Fruit fly (Drosophila melanogaster) whole organism, embryonic: ENCODE data around the gene Actn.
A peak's percentile ranks its signal among the peaks of the same experiment; 100 is the strongest.

Experiments used
- CG10267 ChIP-seq: fragments of 200-800 bp; sonication (Bioruptor generic); optimal IDR thresholded peaks from 2 replicates; lab custom pipeline; 2018; ENCODE audit warnings: missing biosample characterization, mild to moderate bottlenecking, missing genetic modification characterization, moderate library complexity
- CG10274 ChIP-seq: fragments of 200-800 bp; sonication (Bioruptor generic); optimal IDR thresholded peaks from 3 replicates; lab custom pipeline; 2017; ENCODE audit warnings: missing biosample characterization, mild to moderate bottlenecking, missing genetic modification characterization
- CG10431 ChIP-seq: fragments of 200-800 bp; sonication (Bioruptor generic); optimal IDR thresholded peaks from 3 replicates; lab custom pipeline; 2018; ENCODE audit warnings: missing biosample characterization, mild to moderate bottlenecking, missing genetic modification characterization
- CG10565 ChIP-seq: fragments of 200-800 bp; sonication (Bioruptor generic); optimal IDR thresholded peaks from 3 replicates; lab custom pipeline; 2016; ENCODE audit warnings: missing biosample characterization, mild to moderate bottlenecking, missing genetic modification characterization
- CG11456 ChIP-seq: fragments of 200-800 bp; sonication (Bioruptor generic); IDR thresholded peaks from 3 replicates; pipeline ENCODE4 v1.3.6; 2022; ENCODE audit warnings: missing biosample characterization, missing genetic modification characterization
- CG12659 ChIP-seq: fragments of 200-800 bp; sonication (Bioruptor generic); optimal IDR thresholded peaks from 3 replicates; lab custom pipeline; 2017; ENCODE audit warnings: mild to moderate bottlenecking, missing biosample characterization, missing genetic modification reagents, missing genetic modification characterization
- CG13624 ChIP-seq: fragments of 200-800 bp; sonication (Bioruptor generic); optimal IDR thresholded peaks from 2 replicates; lab custom pipeline; 2016; ENCODE audit warnings: missing biosample characterization, missing genetic modification characterization
- CG14860 ChIP-seq: fragments of 200-800 bp; sonication (Bioruptor generic); IDR thresholded peaks from 3 replicates; pipeline ENCODE4 v1.3.6; 2022; ENCODE audit warnings: missing biosample characterization, missing genetic modification characterization; ENCODE audit not compliant: partially characterized antibody
- CG16779 ChIP-seq: fragments of 200-800 bp; sonication (Bioruptor generic); IDR thresholded peaks from 2 replicates; pipeline ENCODE4 v1.3.6; 2022; ENCODE audit warnings: missing biosample characterization, missing genetic modification characterization
- CG17829 ChIP-seq: fragments of 200-800 bp; optimal IDR thresholded peaks from 2 replicates; lab custom pipeline; 2019; ENCODE audit warnings: missing biosample characterization, mild to moderate bottlenecking, missing genetic modification characterization, moderate library complexity
- CG30403 ChIP-seq: fragments of 200-800 bp; sonication (Bioruptor generic); optimal IDR thresholded peaks from 3 replicates; lab custom pipeline; 2016; ENCODE audit warnings: missing biosample characterization, missing genetic modification characterization
- CG6813 ChIP-seq: fragments of 200-800 bp; sonication (Bioruptor generic); optimal IDR thresholded peaks from 2 replicates; lab custom pipeline; 2017; ENCODE audit warnings: missing biosample characterization, missing genetic modification characterization, mild to moderate bottlenecking, moderate library complexity, missing genetic modification reagents
- CG7745 ChIP-seq: fragments of 200-800 bp; sonication (Bioruptor generic); optimal IDR thresholded peaks from 2 replicates; lab custom pipeline; 2018; ENCODE audit warnings: missing biosample characterization, mild to moderate bottlenecking, missing genetic modification characterization, moderate library complexity
- CG8478 ChIP-seq: fragments of >200 bp; optimal IDR thresholded peaks from 2 replicates; lab custom pipeline; 2018
- Dfd ChIP-seq, 2 experiments: fragments of >200 bp; optimal IDR thresholded peaks; 2 replicates each; lab custom pipeline; 2017; ENCODE audit warnings: missing biosample characterization in 2 of 2, missing genetic modification characterization in 2 of 2
- Dip2 ChIP-seq: fragments of 200-800 bp; sonication (Bioruptor generic); IDR thresholded peaks from 2 replicates; pipeline ENCODE4 v1.3.6; 2022; ENCODE audit warnings: missing biosample characterization, missing genetic modification characterization
- Eip74EF ChIP-seq, 2 experiments: fragments of 200-800 bp in 1 of 2; fragments of >200 bp in 1 of 2; sonication (Bioruptor generic) in 1 of 2; optimal IDR thresholded peaks; 2 replicates each; lab custom pipeline; 2017 to 2019; ENCODE audit warnings: missing biosample characterization in 2 of 2, missing genetic modification characterization in 2 of 2, mild to moderate bottlenecking in 1 of 2, moderate library complexity in 1 of 2
- H2.0 ChIP-seq: fragments of 200-800 bp; sonication (Bioruptor generic); IDR thresholded peaks from 2 replicates; pipeline ENCODE4 v1.3.6; 2022; ENCODE audit warnings: missing biosample characterization, missing genetic modification characterization
- HLH4C ChIP-seq: fragments of 200-800 bp; sonication (Bioruptor generic); IDR thresholded peaks from 3 replicates; pipeline ENCODE4 v1.3.6; 2022; ENCODE audit warnings: missing biosample characterization, missing genetic modification characterization; ENCODE audit not compliant: partially characterized antibody
- Hmr ChIP-seq: fragments of 200-800 bp; sonication (Bioruptor generic); optimal IDR thresholded peaks from 3 replicates; lab custom pipeline; 2017; ENCODE audit warnings: mild to moderate bottlenecking, missing biosample characterization, missing genetic modification reagents, missing genetic modification characterization
- Hr3 ChIP-seq: fragments of 200-800 bp; sonication (Bioruptor generic); optimal IDR thresholded peaks from 3 replicates; lab custom pipeline; 2016; ENCODE audit warnings: missing biosample characterization, missing genetic modification characterization
- Hsf ChIP-seq: fragments of 200-800 bp; sonication (Bioruptor generic); optimal IDR thresholded peaks from 3 replicates; lab custom pipeline; 2016; ENCODE audit warnings: missing biosample characterization, missing genetic modification characterization
- MBD-R2 ChIP-seq: fragments of 200-800 bp; sonication (Bioruptor generic); IDR thresholded peaks from 2 replicates; pipeline ENCODE4 v1.3.6; 2022; ENCODE audit warnings: missing biosample characterization, missing genetic modification characterization
- Nf-YA ChIP-seq: fragments of 200-800 bp; sonication (Bioruptor generic); IDR thresholded peaks from 2 replicates; pipeline ENCODE4 v1.3.6; 2022; ENCODE audit warnings: missing biosample characterization, missing genetic modification characterization
- Ssrp ChIP-seq: fragments of 200-800 bp; sonication (Bioruptor generic); optimal IDR thresholded peaks from 2 replicates; lab custom pipeline; 2018; ENCODE audit warnings: missing biosample characterization, mild to moderate bottlenecking, missing genetic modification characterization, moderate library complexity
- ato ChIP-seq: fragments of 200-800 bp; sonication (Bioruptor generic); IDR thresholded peaks from 2 replicates; pipeline ENCODE4 v1.3.6; 2022; ENCODE audit warnings: missing biosample characterization, missing genetic modification characterization; ENCODE audit not compliant: partially characterized antibody
- cg ChIP-seq: fragments of 200-800 bp; sonication (Bioruptor generic); optimal IDR thresholded peaks from 3 replicates; lab custom pipeline; 2019; ENCODE audit warnings: missing biosample characterization, mild to moderate bottlenecking, missing genetic modification characterization, moderate library complexity
- dan ChIP-seq: fragments of 200-800 bp; sonication (Bioruptor generic); IDR thresholded peaks from 2 replicates; pipeline ENCODE4 v1.3.6; 2022; ENCODE audit warnings: missing biosample characterization, missing genetic modification characterization
- dimm ChIP-seq: fragments of 200-800 bp; sonication (Bioruptor generic); IDR thresholded peaks from 2 replicates; pipeline ENCODE4 v1.3.6; 2022; ENCODE audit warnings: missing biosample characterization, missing genetic modification characterization
- fru ChIP-seq: fragments of >200 bp; optimal IDR thresholded peaks from 2 replicates; lab custom pipeline; 2017
- grn ChIP-seq: fragments of 200-800 bp; sonication (Bioruptor generic); optimal IDR thresholded peaks from 3 replicates; lab custom pipeline; 2017; ENCODE audit warnings: missing biosample characterization, missing genetic modification characterization
- gsb-n ChIP-seq: fragments of 200-800 bp; sonication (Bioruptor generic); optimal IDR thresholded peaks from 3 replicates; lab custom pipeline; 2018; ENCODE audit warnings: missing biosample characterization, mild to moderate bottlenecking, missing genetic modification characterization
- h ChIP-seq: fragments of >200 bp; optimal IDR thresholded peaks from 2 replicates; lab custom pipeline; 2017
- jing ChIP-seq: fragments of 200-800 bp; sonication (Bioruptor generic); optimal IDR thresholded peaks from 2 replicates; lab custom pipeline; 2018; ENCODE audit warnings: missing biosample characterization, mild to moderate bottlenecking, missing genetic modification characterization
- kay ChIP-seq: fragments of 200-800 bp; sonication (Bioruptor generic); optimal IDR thresholded peaks from 2 replicates; lab custom pipeline; 2016; ENCODE audit warnings: missing biosample characterization, missing genetic modification characterization
- knrl ChIP-seq: fragments of 200-800 bp; sonication (Bioruptor generic); IDR thresholded peaks from 3 replicates; pipeline ENCODE4 v1.3.6; 2022; ENCODE audit warnings: missing biosample characterization, missing genetic modification characterization; ENCODE audit not compliant: partially characterized antibody
- nerfin-2 ChIP-seq: fragments of 200-800 bp; sonication (Bioruptor generic); IDR thresholded peaks from 2 replicates; pipeline ENCODE4 v1.3.6; 2022; ENCODE audit warnings: missing biosample characterization, missing genetic modification characterization; ENCODE audit not compliant: partially characterized antibody
- nom ChIP-seq: fragments of 200-800 bp; sonication (Bioruptor generic); optimal IDR thresholded peaks from 2 replicates; lab custom pipeline; 2017; ENCODE audit warnings: missing biosample characterization, missing genetic modification characterization, mild to moderate bottlenecking, moderate library complexity, missing genetic modification reagents
- pan ChIP-seq, 4 experiments: fragments of >200 bp in 3 of 4; fragments of 200-800 bp in 1 of 4; sonication (Bioruptor generic) in 1 of 4; optimal IDR thresholded peaks in 3 of 4; IDR thresholded peaks in 1 of 4; 2 replicates each; pipeline versions ENCODE4 v1.3.6 to Lab custom; 2017 to 2022; ENCODE audit warnings: missing biosample characterization in 2 of 4, missing genetic modification characterization in 2 of 4, mixed read lengths in 1 of 4
- sd ChIP-seq: fragments of 200-800 bp; sonication (Bioruptor generic); optimal IDR thresholded peaks from 3 replicates; lab custom pipeline; 2018; ENCODE audit warnings: missing biosample characterization, mild to moderate bottlenecking, missing genetic modification characterization, moderate library complexity
- slou ChIP-seq: fragments of 200-800 bp; sonication (Bioruptor generic); optimal IDR thresholded peaks from 3 replicates; lab custom pipeline; 2016; ENCODE audit warnings: missing biosample characterization, missing genetic modification characterization
- slp2 ChIP-seq: fragments of 200-800 bp; sonication (Bioruptor generic); optimal IDR thresholded peaks from 2 replicates; lab custom pipeline; 2016; ENCODE audit warnings: missing biosample characterization, missing genetic modification characterization
- sob ChIP-seq: fragments of 200-800 bp; sonication (Bioruptor generic); IDR thresholded peaks from 2 replicates; pipeline ENCODE4 v1.3.6; 2022; ENCODE audit warnings: missing biosample characterization, missing genetic modification characterization
- sqz ChIP-seq: fragments of 200-800 bp; sonication (Bioruptor generic); optimal IDR thresholded peaks from 3 replicates; lab custom pipeline; 2018; ENCODE audit warnings: missing biosample characterization, mild to moderate bottlenecking, missing genetic modification characterization
- sug ChIP-seq: fragments of 200-800 bp; optimal IDR thresholded peaks from 2 replicates; lab custom pipeline; 2019; ENCODE audit warnings: missing biosample characterization, mild to moderate bottlenecking, missing genetic modification characterization, moderate library complexity
- tna ChIP-seq: fragments of 200-800 bp; sonication (Bioruptor generic); IDR thresholded peaks from 2 replicates; pipeline ENCODE4 v1.3.6; 2022; ENCODE audit warnings: missing biosample characterization, missing genetic modification characterization; ENCODE audit not compliant: partially characterized antibody
- toy ChIP-seq: fragments of 200-800 bp; sonication (Bioruptor generic); IDR thresholded peaks from 2 replicates; pipeline ENCODE4 v1.3.6; 2022; ENCODE audit warnings: missing biosample characterization, missing genetic modification characterization

The Actn gene

dm6 chrX:2010010-2010873 is 31.9 kb downstream of the Actn start, which contains the start of gene east (continued):
- TF ChIP-seq Eip74EF (GFP tag; optimal IDR thresholded peaks at IDR 0.05; lab: Kevin White, UChicago) (peak in 1 of 2 experiments; percentile 39), CG8478 (no peak), Hr3 (no peak), gsb-n (tag; lab: Kevin White, UChicago) (no peak), sug (peak; percentile 20), ato (GFP tag; lab: Robert Waterston, UW) (no peak), cg (GFP tag; lab: Kevin White, UChicago) (peak; percentile 91), MBD-R2 (0 out of 2 replicates have a peak, but pooled peaks have one; percentile 8), CG12659 (GFP tag; lab: Kevin White, UChicago) (peak; percentile 6), Nf-YA (GFP tag; lab: Robert Waterston, UW) (no peak), CG10565 (GFP tag; lab: Kevin White, UChicago) (no peak), sqz (peak; percentile 3), CG6813 (GFP tag; lab: Kevin White, UChicago) (peak; percentile 16), h (lab: Kevin White, UChicago) (no peak), pan (optimal IDR thresholded peaks at IDR 0.05; lab: Kevin White, UChicago) (no peak), pan (GFP tag; optimal IDR thresholded peaks at IDR 0.05 in 1 of 2, IDR thresholded peaks at IDR 0.05 in 1 of 2) (peak in 1 of 2 experiments; percentile 12), nerfin-2 (GFP tag; lab: Robert Waterston, UW) (no peak), sd (tag; lab: Kevin White, UChicago) (peak; percentile 86), Hmr (GFP tag; lab: Kevin White, UChicago) (no peak)

dm6 chrX:2009453-2010009 is 32.6 kb downstream of the Actn start:
- TF ChIP-seq fru = no peak
- no peak for TF ChIP-seq Dfd (GFP tag; optimal IDR thresholded peaks at IDR 0.05; lab: Kevin White, UChicago)
- no peak for TF ChIP-seq CG7745 (tag; lab: Kevin White, UChicago)
- TF ChIP-seq grn = no peak
- 0 out of 2 replicates have a peak, but pooled peaks have one; percentile 11 for TF ChIP-seq toy
- peak; percentile 81 for TF ChIP-seq CG11456 (GFP tag; lab: Robert Waterston, UW)
- TF ChIP-seq CG10274 (GFP tag; lab: Kevin White, UChicago) = peak; percentile 50
- TF ChIP-seq CG10431 (GFP tag; lab: Kevin White, UChicago) = peak; percentile 45
- peak; percentile 44 for TF ChIP-seq kay (GFP tag; lab: Kevin White, UChicago)
- TF ChIP-seq Dip2 (GFP tag; lab: Robert Waterston, UW) = no peak
- TF ChIP-seq Ssrp (tag; lab: Kevin White, UChicago) = peak; percentile 76
- no peak for TF ChIP-seq HLH4C (GFP tag; lab: Robert Waterston, UW)
- no peak for TF ChIP-seq CG14860 (GFP tag; lab: Robert Waterston, UW)
- TF ChIP-seq jing (GFP tag; lab: Kevin White, UChicago) = peak; percentile 51
- TF ChIP-seq CG13624 (GFP tag; lab: Kevin White, UChicago) = peak; percentile 47
- peak; percentile 88 for TF ChIP-seq CG30403
- TF ChIP-seq dan = no peak
- peak; percentile 79 for TF ChIP-seq slp2 (GFP tag; lab: Kevin White, UChicago)
- no peak for TF ChIP-seq dimm
- TF ChIP-seq H2.0 (GFP tag; lab: Robert Waterston, UW) = peak; percentile 41; the same call in 1 of the 2 replicates
- TF ChIP-seq slou (GFP tag; lab: Kevin White, UChicago) = peak; percentile 22
- peak; percentile 69 for TF ChIP-seq CG10267 (tag; lab: Kevin White, UChicago)
- peak; percentile 78 for TF ChIP-seq Hsf (GFP tag; lab: Kevin White, UChicago)
- TF ChIP-seq knrl = no peak
- TF ChIP-seq tna = no peak
- peak; percentile 79 for TF ChIP-seq CG17829 (tag; lab: Kevin White, UChicago)
- no peak for TF ChIP-seq nom (GFP tag; lab: Kevin White, UChicago)
- TF ChIP-seq sob (GFP tag; lab: Robert Waterston, UW) = 0 out of 2 replicates have a peak, but pooled peaks have one; percentile 29
- no peak for TF ChIP-seq CG16779 (GFP tag; lab: Robert Waterston, UW)
